Worm (Caenorhabditis elegans): ENCODE data around the gene gst-23.

Gene gst-23

DNA sequence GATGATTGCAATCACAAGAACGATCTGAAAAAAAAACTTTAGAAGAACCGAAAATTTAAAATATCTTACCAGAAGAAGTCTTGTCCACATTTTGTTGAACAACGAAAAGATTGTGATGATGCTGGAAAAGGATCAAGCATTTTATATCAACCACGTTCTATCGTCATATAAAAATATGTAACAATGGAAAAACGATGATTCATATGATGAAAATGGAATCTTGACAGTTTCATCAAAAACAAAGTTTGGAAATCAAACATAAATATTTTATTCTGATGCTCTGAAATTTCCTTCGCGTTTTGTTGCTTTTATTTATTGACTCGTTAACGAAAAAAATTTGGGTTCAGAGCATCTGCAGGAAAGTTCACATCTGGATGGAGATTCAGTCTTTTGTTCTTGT is 6.5 kb upstream of the gst-23 start, which contains the start of the genes K08D9.9 and str-16:
TSS of gene K08D9.9 (minus strand) at position 101 of the 400 bp plus-strand sequence.
TSS of gene str-16 (plus strand) at position 266 of the 400 bp plus-strand sequence.
- TF ChIP-seq spr-1 (tag; optimal IDR thresholded peaks at IDR 0.05) = no peak
- no peak for TF ChIP-seq attf-4 (tag; optimal IDR thresholded peaks at IDR 0.05)
- TF ChIP-seq Y5F2A.4 (GFP tag; optimal IDR thresholded peaks at IDR 0.05) = no peak
- no peak for TF ChIP-seq lim-7 (GFP tag; IDR thresholded peaks at IDR 0.05)
- TF ChIP-seq cey-2 (tag; optimal IDR thresholded peaks at IDR 0.05; ENCODE audit: borderline replicate concordance, insufficient read depth) = no peak
- TF ChIP-seq hlh-11 (tag; optimal IDR thresholded peaks at IDR 0.05) = no peak
- TF ChIP-seq gei-8 (GFP tag; optimal IDR thresholded peaks at IDR 0.05) = no peak
- TF ChIP-seq F44E2.7 (GFP tag; IDR thresholded peaks at IDR 0.05) = no peak
- TF ChIP-seq jun-1 (tag; optimal IDR thresholded peaks at IDR 0.05) = no peak
- TF ChIP-seq D1046.2 (GFP tag; IDR thresholded peaks at IDR 0.05) = no peak
- TF ChIP-seq mep-1 (tag; optimal IDR thresholded peaks at IDR 0.05) = no peak
- no peak for TF ChIP-seq vab-7 (GFP tag; IDR thresholded peaks at IDR 0.05)
- no peak for TF ChIP-seq dve-1 (tag; optimal IDR thresholded peaks at IDR 0.05; ENCODE audit: insufficient read depth)
- no peak for TF ChIP-seq lir-3 (tag; optimal IDR thresholded peaks at IDR 0.05)
- TF ChIP-seq zfp-2 (tag; optimal IDR thresholded peaks at IDR 0.05) = no peak
- TF ChIP-seq mes-2 (tag; optimal IDR thresholded peaks at IDR 0.05; ENCODE audit: poor library complexity, severe bottlenecking) = no peak
- no peak for TF ChIP-seq mxl-2 (GFP tag; conservative IDR thresholded peaks at IDR 0.05)
- TF ChIP-seq set-16 (GFP tag; IDR thresholded peaks at IDR 0.05) = no peak
- TF ChIP-seq ama-1 (optimal IDR thresholded peaks at IDR 0.05) = no peak
- TF ChIP-seq snpc-4 (tag; optimal IDR thresholded peaks at IDR 0.05) = no peak

DNA sequence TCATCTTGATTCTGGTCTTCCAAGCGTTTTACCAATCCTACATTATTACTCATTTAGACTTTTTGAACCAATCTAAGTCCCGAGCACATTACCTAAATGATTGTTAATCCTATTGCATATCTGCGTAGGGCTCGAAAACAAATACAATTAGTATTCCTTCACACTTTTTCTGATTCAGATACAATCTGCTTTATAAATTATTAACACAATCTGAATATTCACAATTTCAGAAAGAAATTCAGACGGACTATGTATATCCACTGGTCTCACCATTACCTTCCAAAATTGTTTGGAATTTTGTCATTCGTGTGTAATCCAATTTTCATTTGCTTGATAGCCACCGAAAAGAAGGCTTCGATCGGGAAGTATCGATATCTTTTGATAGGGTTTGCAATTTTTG is 1.9 kb upstream of the gst-23 start, which contains the start of gene srj-11:
TSS of gene srj-11 (plus strand) at position 250 of the 400 bp plus-strand sequence.
- TF ChIP-seq daf-8 (GFP tag; IDR thresholded peaks at IDR 0.05) (no peak), dmd-8 (GFP tag; IDR thresholded peaks at IDR 0.05) (no peak), unc-62 (GFP tag; optimal IDR thresholded peaks at IDR 0.05 in 1 of 2) (peak in 1 of 2 experiments; percentile 95), unc-62 (tag; optimal IDR thresholded peaks at IDR 0.05) (no peak), ceh-44 (GFP tag; IDR thresholded peaks at IDR 0.05) (no peak), spr-1 (tag; optimal IDR thresholded peaks at IDR 0.05) (no peak), T26A8.4 (GFP tag; IDR thresholded peaks at IDR 0.05) (no peak), mdt-29 (GFP tag; IDR thresholded peaks at IDR 0.05) (no peak), nhr-48 (tag; optimal IDR thresholded peaks at IDR 0.05) (no peak)

DNA sequence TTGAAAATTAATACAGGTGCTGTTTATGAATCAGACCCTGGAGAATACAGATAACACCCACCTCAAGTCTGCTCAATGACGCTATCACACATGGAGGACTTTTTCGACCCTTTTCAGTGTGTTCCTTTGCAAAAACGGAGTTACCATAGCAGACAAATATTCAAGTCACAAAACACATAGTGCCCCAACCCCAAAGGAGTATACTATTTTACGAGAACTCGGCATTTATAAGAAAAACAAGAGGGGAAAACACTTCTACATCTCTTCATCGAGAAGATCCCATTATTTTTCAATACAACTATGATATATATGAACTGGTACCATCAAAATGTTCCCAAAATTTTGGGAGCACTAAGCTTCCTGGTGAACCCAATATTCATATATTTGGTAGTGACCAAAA is 1.6 kb downstream of the gst-23 start, which contains the start of gene srj-7:
TSS of gene srj-7 (plus strand) at position 301 of the 400 bp plus-strand sequence.
- TF ChIP-seq sdz-12 (GFP tag; optimal IDR thresholded peaks at IDR 0.05) (no peak), unc-62 (GFP tag; optimal IDR thresholded peaks at IDR 0.05 in 1 of 2) (peak in 1 of 2 experiments; percentile 39), unc-62 (tag; optimal IDR thresholded peaks at IDR 0.05) (no peak)

DNA sequence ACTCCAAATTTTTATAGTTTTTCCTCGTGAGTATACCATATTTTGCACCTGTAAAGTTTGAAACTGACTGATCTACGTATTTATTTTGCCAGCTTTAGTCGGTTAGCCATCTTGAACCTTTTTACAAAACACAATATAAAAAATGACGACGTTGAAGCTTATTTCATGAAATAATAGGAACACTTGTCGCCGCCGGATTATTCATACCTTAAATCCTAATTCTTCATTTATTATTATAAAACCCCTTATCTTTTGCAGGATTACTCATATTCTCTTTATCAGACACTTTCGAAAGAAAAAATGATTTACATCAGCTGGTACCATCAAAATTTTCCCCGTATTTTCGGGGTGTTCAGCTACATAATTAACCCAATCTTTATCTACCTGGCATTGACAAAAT is 4.4 kb downstream of the gst-23 start, which contains the start of gene srj-8:
TSS of gene srj-8 (plus strand) at position 301 of the 400 bp plus-strand sequence.
- no peak for TF ChIP-seq nhr-41 (GFP tag; IDR thresholded peaks at IDR 0.05)
- no peak for TF ChIP-seq daf-12 (tag; optimal IDR thresholded peaks at IDR 0.05)

DNA sequence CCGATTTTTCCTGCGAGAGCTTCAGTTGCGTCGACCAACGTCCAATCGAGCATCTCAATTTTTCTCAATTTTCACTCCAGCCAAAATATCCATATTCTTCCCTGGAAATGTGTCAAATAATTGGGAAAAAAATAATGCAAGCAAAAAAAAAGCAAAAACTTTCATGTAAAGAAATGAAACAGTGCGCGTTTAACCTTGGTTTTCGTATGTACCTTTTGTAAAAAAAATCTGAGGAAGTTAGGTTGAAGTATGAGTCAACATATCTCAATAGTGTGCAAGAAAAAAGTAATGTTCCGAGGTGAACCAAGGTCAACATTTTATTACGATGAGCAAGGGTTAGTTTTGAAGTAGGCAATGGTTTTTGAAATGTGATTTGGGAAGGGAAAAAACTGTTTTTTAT is 7.1 kb downstream of the gst-23 start, which contains the start of gene T28A11.13:
TSS of gene T28A11.13 (minus strand) at position 101 of the 400 bp plus-strand sequence.
- TF ChIP-seq cey-2 (tag; optimal IDR thresholded peaks at IDR 0.05; ENCODE audit: borderline replicate concordance, insufficient read depth) (no peak), nhr-10 (tag; optimal IDR thresholded peaks at IDR 0.05) (no peak), pha-4 (GFP tag; IDR thresholded peaks at IDR 0.05) (no peak), pha-4 (tag; optimal IDR thresholded peaks at IDR 0.05) (no peak), ZK337.2 (GFP tag; IDR thresholded peaks at IDR 0.05) (no peak), T26A8.4 (GFP tag; IDR thresholded peaks at IDR 0.05) (no peak), spr-1 (tag; optimal IDR thresholded peaks at IDR 0.05) (no peak)

Data from whole organism, L4 larva.